Worm (Caenorhabditis elegans) whole organism, late embryonic: ENCODE results near the gene pas-7.

Source experiments
- C38D4.7 ChIP-seq: fragments of 200-800 bp; sonication (Bioruptor generic); optimal IDR thresholded peaks from 2 replicates; lab custom pipeline; 2018; ENCODE audit warnings: mild to moderate bottlenecking, missing genetic modification characterization, moderate library complexity, missing compliant biosample characterization
- K09A11.1 ChIP-seq: sonication (generic microtip); optimal IDR thresholded peaks from 2 replicates; lab custom pipeline; 2017; ENCODE audit warnings: antibody characterized with exemption, mild to moderate bottlenecking, missing genetic modification characterization, missing compliant biosample characterization; ENCODE audit not compliant: insufficient read depth
- T23F11.4 ChIP-seq: fragments of 200-800 bp; sonication (Bioruptor generic); optimal IDR thresholded peaks from 2 replicates; lab custom pipeline; 2018; ENCODE audit warnings: mild to moderate bottlenecking, missing genetic modification characterization, missing compliant biosample characterization
- ceh-22 ChIP-seq: sonication (generic microtip); optimal IDR thresholded peaks from 2 replicates; lab custom pipeline; 2017; ENCODE audit warnings: missing biosample characterization, missing genetic modification characterization
- che-1 ChIP-seq: sonication (generic microtip); optimal IDR thresholded peaks from 2 replicates; lab custom pipeline; 2016; ENCODE audit warnings: mild to moderate bottlenecking, missing genetic modification characterization, missing compliant biosample characterization
- fkh-10 ChIP-seq: fragments of 150-350 bp; optimal IDR thresholded peaks from 2 replicates; lab custom pipeline; 2014; ENCODE audit warnings: missing biosample characterization, missing genetic modification reagents, missing genetic modification characterization
- nhr-11 ChIP-seq: fragments of 150-350 bp; optimal IDR thresholded peaks from 2 replicates; lab custom pipeline; 2014; ENCODE audit warnings: missing biosample characterization, missing genetic modification characterization
- ref-2 ChIP-seq: sonication (generic microtip); optimal IDR thresholded peaks from 2 replicates; lab custom pipeline; 2016; ENCODE audit warnings: missing genetic modification characterization, missing compliant biosample characterization
- tbx-2 ChIP-seq: sonication (generic microtip); optimal IDR thresholded peaks from 2 replicates; lab custom pipeline; 2016; ENCODE audit warnings: missing genetic modification characterization, missing compliant biosample characterization
- ttx-3 ChIP-seq: sonication (generic microtip); optimal IDR thresholded peaks from 2 replicates; lab custom pipeline; 2016; ENCODE audit warnings: missing genetic modification reagents, missing genetic modification characterization, missing compliant biosample characterization
- unc-86 ChIP-seq: sonication (generic microtip); optimal IDR thresholded peaks from 2 replicates; lab custom pipeline; 2016; ENCODE audit warnings: missing genetic modification characterization, missing compliant biosample characterization

DNA sequence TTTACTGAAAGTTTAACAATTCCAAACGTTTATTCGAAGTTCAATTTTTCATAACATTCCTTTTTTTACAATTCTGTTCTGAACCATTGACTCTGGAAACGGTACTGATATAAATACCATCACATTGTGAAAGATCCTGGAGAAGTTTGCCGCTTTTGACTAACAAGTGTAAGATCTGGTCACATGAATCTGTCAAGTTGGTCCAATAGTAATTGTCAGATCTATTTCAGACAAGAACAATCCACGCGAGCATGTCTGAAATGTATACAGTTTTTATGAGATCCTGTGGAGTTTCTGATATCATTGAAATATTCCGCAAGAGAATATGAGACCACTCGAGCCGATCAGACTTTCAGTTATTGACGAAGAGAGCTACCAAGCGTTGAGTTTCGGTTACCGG is 6.5 kb downstream of the pas-7 start:
- no peak for TF ChIP-seq che-1 (tag; lab: Kevin White, UChicago)
- no peak for TF ChIP-seq unc-86 (tag; lab: Kevin White, UChicago)
- no peak for TF ChIP-seq K09A11.1 (tag; lab: Kevin White, UChicago)
- no peak for TF ChIP-seq C38D4.7 (GFP tag; lab: Kevin White, UChicago)
- no peak for TF ChIP-seq ttx-3 (tag; lab: Kevin White, UChicago)
- TF ChIP-seq fkh-10, result no peak
- no peak for TF ChIP-seq T23F11.4 (GFP tag; lab: Kevin White, UChicago)
- TF ChIP-seq ref-2, result no peak
- TF ChIP-seq ceh-22 (tag; lab: Kevin White, UChicago), result no peak
- TF ChIP-seq nhr-11 (tag; lab: Kevin White, UChicago), result no peak
- TF ChIP-seq tbx-2 (tag; lab: Kevin White, UChicago), result no peak
